Worm (Caenorhabditis elegans) whole organism, late embryonic: ENCODE data around the gene jmjd-1.1.
A peak's percentile ranks its signal among the peaks of the same experiment; 100 is the strongest.

Source experiments
- C08G9.2 ChIP-seq: sonication (generic microtip); optimal IDR thresholded peaks from 2 replicates; lab custom pipeline; 2016; ENCODE audit warnings: mild to moderate bottlenecking, missing genetic modification characterization, moderate library complexity, missing compliant biosample characterization
- C38D4.7 ChIP-seq: fragments of 200-800 bp; sonication (Bioruptor generic); optimal IDR thresholded peaks from 2 replicates; lab custom pipeline; 2018; ENCODE audit warnings: mild to moderate bottlenecking, missing genetic modification characterization, moderate library complexity, missing compliant biosample characterization
- K09A11.1 ChIP-seq: sonication (generic microtip); optimal IDR thresholded peaks from 2 replicates; lab custom pipeline; 2017; ENCODE audit warnings: antibody characterized with exemption, mild to moderate bottlenecking, missing genetic modification characterization, missing compliant biosample characterization; ENCODE audit not compliant: insufficient read depth
- T23F11.4 ChIP-seq: fragments of 200-800 bp; sonication (Bioruptor generic); optimal IDR thresholded peaks from 2 replicates; lab custom pipeline; 2018; ENCODE audit warnings: mild to moderate bottlenecking, missing genetic modification characterization, missing compliant biosample characterization
- Y22D7AL.16 ChIP-seq: sonication (generic microtip); optimal IDR thresholded peaks from 2 replicates; lab custom pipeline; 2016; ENCODE audit warnings: missing genetic modification characterization, missing compliant biosample characterization
- ama-1 ChIP-seq: fragments of 150-350 bp; optimal IDR thresholded peaks from 2 replicates; lab custom pipeline; 2014
- ceh-18 ChIP-seq: sonication (generic microtip); optimal IDR thresholded peaks from 2 replicates; lab custom pipeline; 2016; ENCODE audit warnings: missing genetic modification characterization, missing compliant biosample characterization
- ceh-2 ChIP-seq: sonication (generic microtip); optimal IDR thresholded peaks from 2 replicates; lab custom pipeline; 2016; ENCODE audit warnings: missing genotype, missing genetic modification characterization, missing compliant biosample characterization
- ceh-22 ChIP-seq: sonication (generic microtip); optimal IDR thresholded peaks from 2 replicates; lab custom pipeline; 2017; ENCODE audit warnings: missing biosample characterization, missing genetic modification characterization
- ceh-30 ChIP-seq: fragments of 150-350 bp; optimal IDR thresholded peaks from 2 replicates; lab custom pipeline; 2014; ENCODE audit warnings: missing biosample characterization, missing genetic modification characterization
- ceh-31 ChIP-seq: sonication (generic microtip); optimal IDR thresholded peaks from 2 replicates; lab custom pipeline; 2016; ENCODE audit warnings: missing genetic modification characterization, missing compliant biosample characterization
- ceh-34 ChIP-seq: sonication (generic microtip); optimal IDR thresholded peaks from 2 replicates; lab custom pipeline; 2016; ENCODE audit warnings: mild to moderate bottlenecking, missing genetic modification characterization, missing compliant biosample characterization
- ceh-45 ChIP-seq: fragments of 200-800 bp; sonication (Bioruptor generic); IDR thresholded peaks from 2 replicates; pipeline ENCODE4 v1.3.6; 2022; ENCODE audit warnings: missing genetic modification reagents, missing genetic modification characterization, missing compliant biosample characterization
- ceh-48 ChIP-seq: sonication (generic microtip); optimal IDR thresholded peaks from 2 replicates; lab custom pipeline; 2016; ENCODE audit warnings: missing genetic modification characterization, inconsistent platforms, missing compliant biosample characterization
- ceh-9 ChIP-seq: sonication (generic microtip); optimal IDR thresholded peaks from 2 replicates; lab custom pipeline; 2016; ENCODE audit warnings: mild to moderate bottlenecking, missing genetic modification characterization, inconsistent platforms, missing compliant biosample characterization
- che-1 ChIP-seq: sonication (generic microtip); optimal IDR thresholded peaks from 2 replicates; lab custom pipeline; 2016; ENCODE audit warnings: mild to moderate bottlenecking, missing genetic modification characterization, missing compliant biosample characterization
- dmd-4 ChIP-seq: sonication (generic microtip); optimal IDR thresholded peaks from 2 replicates; lab custom pipeline; 2016; ENCODE audit warnings: borderline replicate concordance, missing genetic modification characterization, missing compliant biosample characterization
- dve-1 ChIP-seq: sonication (generic microtip); optimal IDR thresholded peaks from 2 replicates; lab custom pipeline; 2017; ENCODE audit warnings: antibody characterized with exemption, mild to moderate bottlenecking, missing genetic modification characterization, missing compliant biosample characterization
- elt-4 ChIP-seq: sonication (generic microtip); optimal IDR thresholded peaks from 2 replicates; lab custom pipeline; 2016; ENCODE audit warnings: missing genetic modification characterization, missing compliant biosample characterization
- fax-1 ChIP-seq: sonication (generic microtip); optimal IDR thresholded peaks from 2 replicates; lab custom pipeline; 2016; ENCODE audit warnings: missing genotype, missing genetic modification characterization, missing compliant biosample characterization
- fkh-10 ChIP-seq: fragments of 150-350 bp; optimal IDR thresholded peaks from 2 replicates; lab custom pipeline; 2014; ENCODE audit warnings: missing biosample characterization, missing genetic modification reagents, missing genetic modification characterization
- gmeb-2 ChIP-seq: sonication (generic microtip); optimal IDR thresholded peaks from 2 replicates; lab custom pipeline; 2016; ENCODE audit warnings: missing genetic modification characterization, inconsistent platforms, missing compliant biosample characterization
- hlh-13 ChIP-seq: fragments of 200-800 bp; sonication (Bioruptor generic); optimal IDR thresholded peaks from 2 replicates; lab custom pipeline; 2018; ENCODE audit warnings: mild to moderate bottlenecking, missing genetic modification characterization, missing compliant biosample characterization
- hlh-15 ChIP-seq: sonication (generic microtip); optimal IDR thresholded peaks from 2 replicates; lab custom pipeline; 2016; ENCODE audit warnings: missing genetic modification characterization, missing compliant biosample characterization
- hlh-8 ChIP-seq: sonication (generic microtip); optimal IDR thresholded peaks from 2 replicates; lab custom pipeline; 2016; ENCODE audit warnings: missing genotype, missing genetic modification characterization, missing compliant biosample characterization
- lim-6 ChIP-seq: sonication (generic microtip); optimal IDR thresholded peaks from 2 replicates; lab custom pipeline; 2016; ENCODE audit warnings: missing genetic modification characterization, missing compliant biosample characterization
- lin-11 ChIP-seq: fragments of 200-800 bp; sonication (Bioruptor generic); optimal IDR thresholded peaks from 2 replicates; lab custom pipeline; 2018; ENCODE audit warnings: mild to moderate bottlenecking, missing genetic modification characterization, missing compliant biosample characterization
- madf-2 ChIP-seq: sonication (generic microtip); optimal IDR thresholded peaks from 2 replicates; lab custom pipeline; 2017; ENCODE audit warnings: missing genetic modification characterization, missing compliant biosample characterization
- nfya-1 ChIP-seq: sonication (generic microtip); optimal IDR thresholded peaks from 2 replicates; lab custom pipeline; 2017; ENCODE audit warnings: missing genetic modification characterization, mild to moderate bottlenecking, missing compliant biosample characterization, antibody characterized with exemption, moderate library complexity
- nhr-11 ChIP-seq: fragments of 150-350 bp; optimal IDR thresholded peaks from 2 replicates; lab custom pipeline; 2014; ENCODE audit warnings: missing biosample characterization, missing genetic modification characterization
- pha-4 ChIP-seq: fragments of 150-350 bp; optimal IDR thresholded peaks from 2 replicates; lab custom pipeline; 2018; ENCODE audit warnings: missing biosample characterization, missing genetic modification reagents, missing genetic modification characterization
- ref-2 ChIP-seq: sonication (generic microtip); optimal IDR thresholded peaks from 2 replicates; lab custom pipeline; 2016; ENCODE audit warnings: missing genetic modification characterization, missing compliant biosample characterization
- rnt-1 ChIP-seq: sonication (generic microtip); optimal IDR thresholded peaks from 2 replicates; lab custom pipeline; 2016; ENCODE audit warnings: missing genetic modification characterization, missing compliant biosample characterization
- sox-2 ChIP-seq: fragments of 200-800 bp; sonication (Bioruptor generic); IDR thresholded peaks from 2 replicates; pipeline ENCODE4 v1.3.6; 2022; ENCODE audit warnings: missing genetic modification reagents, missing genetic modification characterization, missing compliant biosample characterization
- syd-9 ChIP-seq: sonication (generic microtip); optimal IDR thresholded peaks from 2 replicates; lab custom pipeline; 2016; ENCODE audit warnings: mild to moderate bottlenecking, missing genetic modification characterization, moderate library complexity, missing compliant biosample characterization
- tbx-7 ChIP-seq: sonication (generic microtip); optimal IDR thresholded peaks from 2 replicates; lab custom pipeline; 2016; ENCODE audit warnings: missing genotype, missing genetic modification characterization, missing compliant biosample characterization
- unc-55 ChIP-seq: sonication (generic microtip); optimal IDR thresholded peaks from 2 replicates; lab custom pipeline; 2017; ENCODE audit warnings: missing biosample characterization, missing genetic modification reagents, missing genetic modification characterization
- unc-86 ChIP-seq: sonication (generic microtip); optimal IDR thresholded peaks from 2 replicates; lab custom pipeline; 2016; ENCODE audit warnings: missing genetic modification characterization, missing compliant biosample characterization

Gene jmjd-1.1

DNA sequence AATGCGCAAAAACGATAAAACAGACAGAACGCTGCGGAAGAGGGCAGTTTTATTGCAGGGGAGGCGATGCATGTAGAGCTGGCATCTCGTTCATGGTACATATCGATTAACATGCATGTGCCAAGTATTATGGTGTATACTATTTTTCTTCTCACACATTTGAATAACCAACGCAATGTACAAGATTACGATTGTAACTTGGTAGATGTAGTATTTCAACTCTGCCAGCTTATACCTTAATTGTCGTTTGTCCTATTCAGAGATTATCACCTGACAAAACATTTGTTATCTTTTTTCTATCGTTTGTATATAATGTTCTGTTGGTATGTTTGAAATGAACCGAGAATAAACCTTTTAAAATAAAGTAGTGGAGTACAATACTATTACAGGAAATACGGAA lies 23.6 kb downstream of the jmjd-1.1 start, which contains the start of gene pes-5:
Gene pes-5, minus strand, starts transcription at position 101 of the 400 bp plus-strand sequence.
- no peak for TF ChIP-seq ceh-48 (tag; lab: Kevin White, UChicago)
- no peak for TF ChIP-seq ceh-22 (tag; lab: Kevin White, UChicago)
- TF ChIP-seq ceh-45 = no peak
- no peak for TF ChIP-seq K09A11.1
- TF ChIP-seq ama-1 = no peak
- TF ChIP-seq fax-1 (tag; lab: Kevin White, UChicago) = no peak
- no peak for TF ChIP-seq ceh-30 (tag; lab: Kevin White, UChicago)
- no peak for TF ChIP-seq dve-1 (tag; lab: Kevin White, UChicago)
- no peak for TF ChIP-seq T23F11.4 (GFP tag; lab: Kevin White, UChicago)
- no peak for TF ChIP-seq ceh-9 (tag; lab: Kevin White, UChicago)
- TF ChIP-seq hlh-15 (tag; lab: Kevin White, UChicago) = no peak
- TF ChIP-seq nfya-1 = no peak
- no peak for TF ChIP-seq fkh-10 (GFP tag; lab: Kevin White, UChicago)
- TF ChIP-seq tbx-7 (tag; lab: Kevin White, UChicago) = no peak
- no peak for TF ChIP-seq madf-2
- TF ChIP-seq gmeb-2 (tag; lab: Kevin White, UChicago) = no peak

DNA sequence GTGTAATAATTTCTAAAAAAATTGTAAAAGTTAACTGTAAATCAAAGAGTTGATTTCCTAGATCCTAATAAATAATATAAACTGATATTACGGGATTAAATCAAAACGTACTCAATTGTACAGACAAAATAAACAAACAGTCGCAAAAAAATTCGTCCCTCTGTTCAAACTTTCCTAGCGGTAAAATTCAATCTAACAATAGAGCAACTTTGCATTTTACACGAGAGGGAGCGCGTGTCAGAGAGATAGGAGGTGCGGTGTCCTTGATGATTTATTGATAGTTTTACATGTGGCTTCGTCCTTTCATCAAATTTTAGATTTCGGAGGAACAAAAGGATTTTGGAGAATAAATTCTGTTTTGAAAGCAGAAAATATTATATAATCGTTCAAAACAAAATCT lies 24.2 kb downstream of the jmjd-1.1 start:
- no peak for TF ChIP-seq ceh-45
- TF ChIP-seq unc-55 (GFP tag; lab: Kevin White, UChicago) = peak; percentile 16
- TF ChIP-seq hlh-13 = no peak

DNA sequence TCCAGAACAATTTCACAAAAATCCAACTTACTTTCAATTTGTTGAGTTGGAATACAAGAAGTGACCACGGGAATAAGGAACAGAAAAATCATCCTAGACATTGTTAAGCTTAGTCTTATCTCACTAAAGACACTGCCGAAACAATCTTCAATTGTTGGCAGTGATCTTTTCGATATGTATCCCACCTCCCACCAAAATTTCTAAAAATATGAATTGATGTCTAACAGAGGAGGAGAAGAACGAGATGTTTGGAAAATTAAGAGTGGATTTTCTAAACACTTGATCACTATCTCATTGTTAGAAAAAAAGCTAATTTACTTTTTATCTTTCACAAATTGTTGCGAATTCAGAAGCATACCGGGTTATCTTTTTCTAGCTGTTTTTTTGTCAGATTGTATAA lies 26.1 kb downstream of the jmjd-1.1 start, which contains the start of gene clec-144:
Gene clec-144, minus strand, starts transcription at position 101 of the 400 bp plus-strand sequence.
- TF ChIP-seq ceh-22 (tag; lab: Kevin White, UChicago) (no peak), ref-2 (tag; lab: Kevin White, UChicago) (no peak), Y22D7AL.16 (tag; lab: Kevin White, UChicago) (no peak), ceh-31 (tag; lab: Kevin White, UChicago) (no peak), tbx-7 (tag; lab: Kevin White, UChicago) (no peak), fax-1 (tag; lab: Kevin White, UChicago) (no peak), sox-2 (GFP tag; lab: Robert Waterston, UW) (no peak), rnt-1 (tag; lab: Kevin White, UChicago) (no peak), che-1 (no peak), C38D4.7 (no peak), ceh-18 (no peak), hlh-8 (tag; lab: Kevin White, UChicago) (no peak), unc-86 (no peak), syd-9 (no peak), ceh-30 (tag; lab: Kevin White, UChicago) (no peak), nhr-11 (tag; lab: Kevin White, UChicago) (no peak), dve-1 (tag; lab: Kevin White, UChicago) (no peak), gmeb-2 (tag; lab: Kevin White, UChicago) (no peak), lin-11 (no peak)

DNA sequence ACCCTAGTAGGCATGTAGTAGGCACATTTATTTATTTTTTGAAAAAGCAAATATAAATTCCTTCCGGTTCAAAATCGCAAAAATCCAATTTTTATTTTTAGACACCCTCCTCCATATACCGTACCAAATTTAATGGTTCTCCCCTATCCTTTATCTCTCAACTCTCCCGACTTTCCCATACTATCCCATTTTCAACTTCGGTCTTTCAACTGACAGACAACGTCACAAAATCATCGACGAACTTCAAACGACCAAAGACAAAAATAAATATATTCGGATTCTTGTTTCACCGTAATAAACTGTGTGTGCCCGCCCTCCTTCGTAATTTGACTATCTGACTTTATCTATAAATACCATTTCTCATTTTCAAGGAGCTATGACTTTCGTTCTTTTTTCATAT lies 28.9 kb downstream of the jmjd-1.1 start, which contains the start of gene T27D12.6:
Gene T27D12.6, plus strand, starts transcription at position 301 of the 400 bp plus-strand sequence.
- no peak for TF ChIP-seq ceh-48 (tag; lab: Kevin White, UChicago)
- TF ChIP-seq dmd-4 (tag; lab: Kevin White, UChicago) = no peak
- TF ChIP-seq gmeb-2 (tag; lab: Kevin White, UChicago) = no peak
- no peak for TF ChIP-seq nhr-11 (tag; lab: Kevin White, UChicago)
- TF ChIP-seq ama-1 = no peak
- TF ChIP-seq lim-6 (tag; lab: Kevin White, UChicago) = no peak
- no peak for TF ChIP-seq tbx-7 (tag; lab: Kevin White, UChicago)
- TF ChIP-seq fax-1 (tag; lab: Kevin White, UChicago) = no peak
- TF ChIP-seq pha-4 (tag; lab: Kevin White, UChicago) = no peak
- no peak for TF ChIP-seq ceh-34 (tag; lab: Kevin White, UChicago)
- TF ChIP-seq C08G9.2 (tag; lab: Kevin White, UChicago) = no peak
- no peak for TF ChIP-seq elt-4 (tag; lab: Kevin White, UChicago)
- TF ChIP-seq ceh-2 (tag; lab: Kevin White, UChicago) = no peak
